Worm (Caenorhabditis elegans) whole organism, young adult: ENCODE measurements around the gene C02D5.4.

ENCODE experiments used
- B0019.2 ChIP-seq: fragments of 200-800 bp; sonication (Bioruptor generic); conservative IDR thresholded peaks from 2 replicates; pipeline ENCODE4 v1.3.6; 2022; ENCODE audit warnings: missing genetic modification reagents, missing genetic modification characterization, missing compliant biosample characterization
- B0261.1 ChIP-seq: sonication (generic microtip); optimal IDR thresholded peaks from 2 replicates; lab custom pipeline; 2016; ENCODE audit warnings: mild to moderate bottlenecking, missing genetic modification characterization, moderate library complexity, missing compliant biosample characterization
- D2030.7 ChIP-seq: fragments of 200-800 bp; sonication (Bioruptor generic); IDR thresholded peaks from 2 replicates; pipeline ENCODE4 v1.3.6; 2022; ENCODE audit warnings: missing genetic modification reagents, missing genetic modification characterization, missing compliant biosample characterization
- F39B2.1 ChIP-seq: fragments of 200-800 bp; sonication (Bioruptor generic); IDR thresholded peaks from 2 replicates; pipeline ENCODE4 v1.3.6; 2022; ENCODE audit warnings: missing genetic modification reagents, missing genetic modification characterization, missing compliant biosample characterization
- F57A8.1 ChIP-seq: fragments of 200-800 bp; sonication (Bioruptor generic); optimal IDR thresholded peaks from 2 replicates; lab custom pipeline; 2018; ENCODE audit warnings: mild to moderate bottlenecking, missing genetic modification characterization, moderate library complexity, missing compliant biosample characterization
- F57C9.4 ChIP-seq: sonication (generic microtip); optimal IDR thresholded peaks from 2 replicates; lab custom pipeline; 2017; ENCODE audit warnings: mild to moderate bottlenecking, missing genetic modification characterization, missing compliant biosample characterization
- T26A5.8 ChIP-seq: sonication (generic microtip); optimal IDR thresholded peaks from 2 replicates; lab custom pipeline; 2016; ENCODE audit warnings: missing genetic modification characterization, missing compliant biosample characterization
- Y67H2A.10 ChIP-seq: fragments of 200-800 bp; sonication (Bioruptor generic); conservative IDR thresholded peaks from 2 replicates; pipeline ENCODE4 v1.3.6; 2022; ENCODE audit warnings: missing genetic modification reagents, missing genetic modification characterization, missing compliant biosample characterization
- ZK185.1 ChIP-seq: sonication (generic microtip); optimal IDR thresholded peaks from 2 replicates; lab custom pipeline; 2016; ENCODE audit warnings: mild to moderate bottlenecking, missing genetic modification characterization, missing compliant biosample characterization; ENCODE audit not compliant: poor library complexity, severe bottlenecking
- ama-1 ChIP-seq, 3 experiments: fragments of 150-350 bp in 1 of 3; sonication (generic microtip) in 2 of 3; optimal IDR thresholded peaks; 2 replicates each; lab custom pipeline; 2014 to 2018; ENCODE audit warnings: missing biosample characterization in 2 of 3, missing genetic modification characterization in 2 of 3, missing genetic modification reagents in 2 of 3
- aptf-3 ChIP-seq: fragments of 200-800 bp; sonication (Bioruptor generic); IDR thresholded peaks from 2 replicates; pipeline ENCODE4 v1.3.6; 2022; ENCODE audit warnings: missing genetic modification characterization, missing compliant biosample characterization
- cebp-1 ChIP-seq, 2 experiments: fragments of 200-800 bp in 1 of 2; sonication (Bioruptor generic) in 1 of 2; sonication (generic microtip) in 1 of 2; IDR thresholded peaks in 1 of 2; optimal IDR thresholded peaks in 1 of 2; 2 replicates each; pipeline versions ENCODE4 v1.3.6 to Lab custom; 2017 to 2022; ENCODE audit warnings: missing compliant biosample characterization in 2 of 2, missing genetic modification characterization in 2 of 2, mild to moderate bottlenecking in 1 of 2, missing genetic modification reagents in 1 of 2, moderate library complexity in 1 of 2
- ceh-58 ChIP-seq: fragments of 200-800 bp; sonication (Bioruptor generic); IDR thresholded peaks from 2 replicates; pipeline ENCODE4 v1.3.6; 2022; ENCODE audit warnings: missing genetic modification characterization, missing compliant biosample characterization
- ceh-79 ChIP-seq: sonication (generic microtip); optimal IDR thresholded peaks from 2 replicates; lab custom pipeline; 2017; ENCODE audit warnings: mild to moderate bottlenecking, missing genetic modification characterization, missing compliant biosample characterization
- chd-7 ChIP-seq: sonication (generic microtip); optimal IDR thresholded peaks from 2 replicates; lab custom pipeline; 2016; ENCODE audit warnings: mild to moderate bottlenecking, missing genetic modification characterization, moderate library complexity, missing compliant biosample characterization
- dox-1 ChIP-seq: fragments of 200-800 bp; sonication (Bioruptor generic); IDR thresholded peaks from 2 replicates; pipeline ENCODE4 v1.3.6; 2022; ENCODE audit warnings: missing genetic modification reagents, missing genetic modification characterization, missing compliant biosample characterization
- egl-18 ChIP-seq: fragments of 200-800 bp; sonication (Bioruptor generic); IDR thresholded peaks from 2 replicates; pipeline ENCODE4 v1.3.6; 2022; ENCODE audit warnings: missing genetic modification reagents, missing genetic modification characterization, missing compliant biosample characterization
- egl-44 ChIP-seq: fragments of 200-800 bp; sonication (Bioruptor generic); IDR thresholded peaks from 2 replicates; pipeline ENCODE4 v1.3.6; 2022; ENCODE audit warnings: missing genetic modification reagents, missing genetic modification characterization, missing compliant biosample characterization
- egrh-3 ChIP-seq: fragments of 200-800 bp; sonication (Bioruptor generic); IDR thresholded peaks from 2 replicates; pipeline ENCODE4 v1.3.6; 2022; ENCODE audit warnings: missing genetic modification reagents, missing genetic modification characterization, missing compliant biosample characterization
- ets-4 ChIP-seq: fragments of 200-800 bp; sonication (Bioruptor generic); optimal IDR thresholded peaks from 2 replicates; lab custom pipeline; 2018; ENCODE audit warnings: mild to moderate bottlenecking, missing genetic modification characterization, missing compliant biosample characterization
- him-1 ChIP-seq: sonication (generic microtip); optimal IDR thresholded peaks from 2 replicates; lab custom pipeline; 2016; ENCODE audit warnings: missing genotype, missing genetic modification reagents, missing genetic modification characterization, missing compliant biosample characterization
- hrde-1 ChIP-seq: sonication (generic microtip); optimal IDR thresholded peaks from 2 replicates; lab custom pipeline; 2016; ENCODE audit warnings: missing genetic modification characterization, mild to moderate bottlenecking, missing compliant biosample characterization, moderate library complexity, missing genotype, missing genetic modification reagents, borderline replicate concordance
- hsf-1 ChIP-seq: fragments of 200-800 bp; sonication (Bioruptor generic); IDR thresholded peaks from 2 replicates; pipeline ENCODE4 v1.3.6; 2022; ENCODE audit warnings: missing genetic modification reagents, missing genetic modification characterization, missing compliant biosample characterization
- let-607 ChIP-seq, 2 experiments: fragments of 200-800 bp in 1 of 2; sonication (Bioruptor generic) in 1 of 2; sonication (generic microtip) in 1 of 2; optimal IDR thresholded peaks; 2 replicates each; lab custom pipeline; 2016 to 2018; ENCODE audit warnings: mild to moderate bottlenecking in 2 of 2, missing compliant biosample characterization in 2 of 2, missing genetic modification characterization in 2 of 2, moderate library complexity in 2 of 2, missing genotype in 1 of 2
- lin-26 ChIP-seq: fragments of 200-800 bp; sonication (Bioruptor generic); IDR thresholded peaks from 2 replicates; pipeline ENCODE4 v1.3.6; 2022; ENCODE audit warnings: missing genetic modification reagents, missing genetic modification characterization, missing compliant biosample characterization
- lin-35 ChIP-seq, 3 experiments: fragments of 150-350 bp in 2 of 3; sonication (generic microtip) in 1 of 3; optimal IDR thresholded peaks; 2 replicates each; lab custom pipeline; 2014 to 2018; ENCODE audit warnings: missing biosample characterization in 3 of 3, missing genetic modification characterization in 3 of 3, missing genetic modification reagents in 3 of 3
- lin-40 ChIP-seq: sonication (generic microtip); optimal IDR thresholded peaks from 2 replicates; lab custom pipeline; 2016; ENCODE audit warnings: missing genetic modification characterization, mild to moderate bottlenecking, missing compliant biosample characterization, missing genotype, missing genetic modification reagents
- madf-10 ChIP-seq: sonication (generic microtip); optimal IDR thresholded peaks from 2 replicates; lab custom pipeline; 2016; ENCODE audit warnings: mild to moderate bottlenecking, missing genetic modification characterization, missing compliant biosample characterization
- nfya-2 ChIP-seq: fragments of 200-800 bp; sonication (Bioruptor generic); IDR thresholded peaks from 2 replicates; pipeline ENCODE4 v1.3.6; 2022; ENCODE audit warnings: missing genetic modification reagents, missing genetic modification characterization, missing compliant biosample characterization
- nhr-179 ChIP-seq: sonication (generic microtip); optimal IDR thresholded peaks from 2 replicates; lab custom pipeline; 2016; ENCODE audit warnings: mild to moderate bottlenecking, missing genetic modification characterization, missing compliant biosample characterization
- repo-1 ChIP-seq: sonication (generic microtip); optimal IDR thresholded peaks from 2 replicates; lab custom pipeline; 2017; ENCODE audit warnings: mild to moderate bottlenecking, missing genetic modification characterization, missing compliant biosample characterization
- snpc-4 ChIP-seq, 5 experiments: fragments of 150-350 bp in 1 of 5; sonication (generic microtip) in 4 of 5; optimal IDR thresholded peaks; 2 replicates each; lab custom pipeline; 2014 to 2018; ENCODE audit warnings: missing genetic modification characterization in 5 of 5, missing biosample characterization in 3 of 5, antibody characterized with exemption in 2 of 5, mild to moderate bottlenecking in 2 of 5, missing compliant biosample characterization in 2 of 5, missing genotype in 2 of 5, moderate library complexity in 2 of 5, missing genetic modification reagents in 1 of 5
- somi-1 ChIP-seq: fragments of 200-800 bp; sonication (Bioruptor generic); optimal IDR thresholded peaks from 2 replicates; lab custom pipeline; 2018; ENCODE audit warnings: mild to moderate bottlenecking, missing genetic modification characterization, missing compliant biosample characterization
- tbp1 ChIP-seq: fragments of 200-800 bp; sonication (Bioruptor generic); optimal IDR thresholded peaks from 2 replicates; lab custom pipeline; 2018; ENCODE audit warnings: mild to moderate bottlenecking, missing genetic modification characterization, missing compliant biosample characterization
- unc-130 ChIP-seq: sonication (generic microtip); optimal IDR thresholded peaks from 2 replicates; lab custom pipeline; 2016; ENCODE audit warnings: missing genetic modification reagents, missing genetic modification characterization, missing compliant biosample characterization
- zfh-2 ChIP-seq: fragments of 200-800 bp; sonication (Bioruptor generic); conservative IDR thresholded peaks from 2 replicates; pipeline ENCODE4 v1.3.6; 2022; ENCODE audit warnings: missing genetic modification reagents, missing genetic modification characterization, missing compliant biosample characterization
- zim-3 ChIP-seq: sonication (generic microtip); optimal IDR thresholded peaks from 2 replicates; lab custom pipeline; 2017; ENCODE audit warnings: mild to moderate bottlenecking, missing genetic modification characterization, moderate library complexity, missing compliant biosample characterization
- ztf-28 ChIP-seq: fragments of 200-800 bp; sonication (Bioruptor generic); IDR thresholded peaks from 2 replicates; pipeline ENCODE4 v1.3.6; 2022; ENCODE audit warnings: missing genetic modification reagents, missing genetic modification characterization, missing compliant biosample characterization
- ztf-6 ChIP-seq: fragments of 200-800 bp; sonication (Bioruptor generic); IDR thresholded peaks from 2 replicates; pipeline ENCODE4 v1.3.6; 2022; ENCODE audit warnings: missing genetic modification reagents, missing genetic modification characterization, missing compliant biosample characterization

The C02D5.4 gene

DNA sequence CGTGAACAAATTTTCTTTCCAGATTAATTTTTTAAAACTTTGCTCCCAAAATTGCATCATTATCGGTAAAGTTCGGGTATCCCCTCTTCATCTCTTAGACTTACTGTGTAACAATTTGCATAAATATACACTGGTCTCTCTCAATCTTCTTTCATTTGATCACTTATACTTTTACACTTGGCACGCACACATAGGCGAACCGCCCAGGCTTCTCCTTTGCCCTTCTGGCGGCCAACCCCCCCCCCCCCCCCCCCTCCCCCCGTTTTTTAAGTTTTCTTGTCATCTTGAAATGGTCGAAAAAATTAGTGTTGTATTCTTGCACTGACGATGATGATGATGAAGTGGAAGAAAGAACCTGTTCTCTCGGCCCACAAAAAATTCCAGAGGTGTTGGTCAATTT is 18.3 kb downstream of the C02D5.4 start:
- TF ChIP-seq B0261.1 (no peak), egl-44 (GFP tag; lab: Robert Waterston, UW) (no peak), cebp-1 (GFP tag; IDR thresholded peaks at IDR 0.05; lab: Robert Waterston, UW) (no peak), cebp-1 (tag; optimal IDR thresholded peaks at IDR 0.05; lab: Kevin White, UChicago) (no peak), ceh-79 (no peak), F57A8.1 (GFP tag; lab: Kevin White, UChicago) (no peak), egrh-3 (GFP tag; lab: Robert Waterston, UW) (peak; percentile 72; the same call in 1 of the 2 replicates), aptf-3 (GFP tag; lab: Robert Waterston, UW) (no peak)

DNA sequence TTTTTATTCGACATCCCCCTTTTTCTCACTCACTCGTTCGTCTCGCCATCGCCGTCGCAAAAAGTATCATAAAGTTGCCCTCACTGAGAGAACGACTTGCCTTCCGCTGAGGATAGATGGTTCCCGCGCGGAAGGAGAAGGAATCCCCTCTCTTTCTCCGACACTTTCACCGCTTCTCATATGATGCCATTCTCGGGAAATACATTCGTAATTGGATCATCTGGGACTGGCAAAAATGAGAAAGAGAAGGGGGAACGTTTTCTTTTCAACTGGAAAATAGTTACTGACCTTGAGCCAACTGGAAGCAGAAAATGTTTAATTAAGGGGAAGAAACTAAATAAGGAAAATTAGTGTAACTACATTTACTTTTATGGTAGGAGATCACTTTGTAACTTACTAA is 19.9 kb downstream of the C02D5.4 start:
- no peak for TF ChIP-seq zfh-2 (GFP tag; lab: Robert Waterston, UW)
- TF ChIP-seq F57A8.1 (GFP tag; lab: Kevin White, UChicago): no peak
- TF ChIP-seq ZK185.1 (tag; lab: Kevin White, UChicago): no peak
- no peak for TF ChIP-seq dox-1
- TF ChIP-seq lin-35 (GFP tag; optimal IDR thresholded peaks at IDR 0.05; lab: Kevin White, UChicago): no peak
- TF ChIP-seq tbp1 (GFP tag; lab: Kevin White, UChicago): no peak
- no peak for TF ChIP-seq nhr-179 (tag; lab: Kevin White, UChicago)
- TF ChIP-seq unc-130 (GFP tag; lab: Kevin White, UChicago): no peak
- TF ChIP-seq T26A5.8 (tag; lab: Kevin White, UChicago): no peak
- TF ChIP-seq lin-26 (GFP tag; lab: Robert Waterston, UW): no peak
- no peak for TF ChIP-seq F39B2.1
- no peak for TF ChIP-seq somi-1 (GFP tag; lab: Kevin White, UChicago)
- TF ChIP-seq D2030.7 (GFP tag; lab: Robert Waterston, UW): no peak
- TF ChIP-seq chd-7: no peak

DNA sequence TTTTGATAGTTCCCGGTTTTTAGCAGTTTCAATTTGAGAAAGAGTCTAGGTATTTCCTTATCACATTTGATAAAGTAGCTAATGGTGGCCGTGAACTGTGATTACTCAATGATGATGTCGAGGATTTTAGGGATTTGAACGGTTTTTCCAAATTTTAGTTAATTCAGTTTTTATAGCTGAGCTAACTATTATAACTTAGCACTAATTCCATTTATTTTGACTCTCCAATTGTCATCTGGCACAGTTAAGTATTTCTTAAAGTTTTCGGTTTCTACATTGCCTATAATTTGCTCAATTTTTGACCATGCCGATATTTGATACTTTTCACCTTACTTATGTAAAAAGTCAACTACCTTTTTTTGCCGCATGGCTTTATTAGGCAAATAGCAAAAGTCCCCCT is 21.3 kb downstream of the C02D5.4 start:
- no peak for TF ChIP-seq ceh-58 (GFP tag; lab: Robert Waterston, UW)

DNA sequence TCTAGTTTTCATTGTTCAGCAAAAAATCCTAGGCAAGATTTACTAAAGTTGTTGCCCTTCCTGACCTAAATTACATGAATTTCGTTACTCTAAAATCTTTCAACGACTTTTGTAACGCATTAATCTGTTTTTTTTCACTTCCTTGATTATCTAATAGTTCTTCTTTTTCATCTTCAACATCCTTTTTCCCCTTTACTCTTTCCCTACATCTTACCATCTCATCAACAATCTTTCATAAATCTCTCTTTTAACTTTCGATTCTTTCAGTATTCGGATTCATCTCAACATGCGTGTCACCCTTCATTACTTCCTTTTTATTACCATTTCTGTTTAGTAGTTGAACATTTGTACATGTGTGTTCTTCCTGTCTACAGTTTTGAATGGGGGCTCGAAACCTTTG is 21.9 kb downstream of the C02D5.4 start:
- TF ChIP-seq snpc-4 (GFP tag; optimal IDR thresholded peaks at IDR 0.05; lab: Kevin White, UChicago): no peak
- TF ChIP-seq snpc-4 (tag; optimal IDR thresholded peaks at IDR 0.05; lab: Kevin White, UChicago): no peak
- no peak for TF ChIP-seq ceh-79
- no peak for TF ChIP-seq F57C9.4 (tag; lab: Kevin White, UChicago)
- TF ChIP-seq ztf-6 (GFP tag; lab: Robert Waterston, UW): no peak
- TF ChIP-seq him-1: no peak
- no peak for TF ChIP-seq Y67H2A.10 (GFP tag; lab: Robert Waterston, UW)
- TF ChIP-seq zim-3 (tag; lab: Kevin White, UChicago): no peak
- no peak for TF ChIP-seq egl-18 (GFP tag; lab: Robert Waterston, UW)
- no peak for TF ChIP-seq ztf-28 (GFP tag; lab: Robert Waterston, UW)
- TF ChIP-seq lin-40: no peak
- TF ChIP-seq lin-35 (GFP tag; optimal IDR thresholded peaks at IDR 0.05; lab: Kevin White, UChicago): no peak
- no peak for TF ChIP-seq let-607 (tag; optimal IDR thresholded peaks at IDR 0.05; lab: Kevin White, UChicago)

DNA sequence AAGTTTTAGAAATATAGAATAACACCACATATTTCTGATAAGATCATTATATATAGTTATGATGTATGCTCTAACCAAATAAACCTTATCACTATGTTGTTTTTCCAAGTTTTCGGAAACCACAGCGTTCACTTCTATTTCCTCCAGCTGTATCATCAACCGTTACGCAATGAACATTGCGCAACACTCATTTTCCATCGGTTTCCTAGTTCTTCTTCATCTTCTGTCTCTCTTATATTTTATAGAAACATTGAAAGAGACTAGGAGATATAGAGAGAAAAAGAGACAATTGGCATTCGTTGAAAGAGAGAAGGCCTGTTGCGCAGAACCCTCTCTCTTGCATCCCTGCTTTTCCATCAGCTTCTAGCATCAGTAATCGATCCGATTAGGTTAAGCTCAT is 22.3 kb downstream of the C02D5.4 start:
- TF ChIP-seq madf-10 (tag; lab: Kevin White, UChicago): no peak
- TF ChIP-seq hrde-1 (tag; lab: Kevin White, UChicago): no peak
- no peak for TF ChIP-seq B0019.2 (GFP tag; lab: Robert Waterston, UW)
- no peak for TF ChIP-seq repo-1 (tag; lab: Kevin White, UChicago)
- no peak for TF ChIP-seq nfya-2 (GFP tag; lab: Robert Waterston, UW)
- TF ChIP-seq ets-4 (GFP tag; lab: Kevin White, UChicago): no peak
- TF ChIP-seq somi-1 (GFP tag; lab: Kevin White, UChicago): no peak
- TF ChIP-seq unc-130 (GFP tag; lab: Kevin White, UChicago): no peak
- TF ChIP-seq ama-1 (optimal IDR thresholded peaks at IDR 0.05; lab: Kevin White, UChicago): no peak
- no peak for TF ChIP-seq ama-1 (GFP tag; optimal IDR thresholded peaks at IDR 0.05; lab: Kevin White, UChicago)
- no peak for TF ChIP-seq hsf-1 (GFP tag; lab: Robert Waterston, UW)
- no peak for TF ChIP-seq him-1
